Fruit fly (Drosophila melanogaster) whole organism: ENCODE measurements around the gene CG32280.

Source experiments
- EcR ChIP-seq, 2 experiments: fragments of >200 bp; optimal IDR thresholded peaks; 2 replicates each; lab custom pipeline; 2017; ENCODE audit warnings: missing biosample characterization in 2 of 2, missing genetic modification characterization in 2 of 2, missing genetic modification reagents in 2 of 2
- pan ChIP-seq: fragments of >200 bp; optimal IDR thresholded peaks from 2 replicates; lab custom pipeline; 2017
- psq ChIP-seq: fragments of >200 bp; optimal IDR thresholded peaks from 2 replicates; lab custom pipeline; 2017

DNA sequence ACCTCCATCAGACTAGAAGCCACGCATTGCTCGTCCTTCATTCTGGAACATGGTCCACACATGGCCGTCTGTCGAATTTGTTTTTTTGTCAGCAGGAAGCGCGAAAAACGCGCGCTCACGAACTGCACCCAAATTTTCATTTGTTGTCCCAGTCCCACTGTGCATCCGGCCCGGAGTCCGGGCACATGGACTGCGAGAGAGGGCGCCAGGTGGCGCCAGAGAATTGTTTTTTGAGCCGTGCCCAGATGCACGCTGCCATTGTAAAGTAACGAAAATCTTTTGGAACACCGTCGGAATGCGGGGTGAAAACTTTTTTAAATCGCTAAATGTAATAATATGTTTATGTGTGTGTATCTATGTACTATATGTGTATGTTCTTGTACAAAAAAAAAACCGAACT, 7.3 kb upstream of the CG32280 start:
- TF ChIP-seq psq (lab: Kevin White, UChicago) (no peak), EcR (GFP tag; optimal IDR thresholded peaks at IDR 0.05; lab: Kevin White, UChicago) (no peak), pan (no peak)
